Fruit fly (Drosophila melanogaster) whole organism, embryonic: ENCODE results near the gene Egfrap.

ENCODE experiments used
- B-H1 ChIP-seq: fragments of 200-800 bp; sonication (Bioruptor generic); IDR thresholded peaks from 3 replicates; pipeline ENCODE4 v1.3.6; 2022; ENCODE audit warnings: missing biosample characterization, missing genetic modification characterization
- BtbVII ChIP-seq: fragments of 200-800 bp; sonication (Bioruptor generic); optimal IDR thresholded peaks from 3 replicates; lab custom pipeline; 2017; ENCODE audit warnings: missing biosample characterization, mild to moderate bottlenecking, missing genetic modification characterization
- CG1024 ChIP-seq: fragments of 200-800 bp; sonication (Bioruptor generic); IDR thresholded peaks from 2 replicates; pipeline ENCODE4 v1.3.6; 2022; ENCODE audit warnings: missing biosample characterization, missing genetic modification characterization
- CG10654 ChIP-seq: fragments of 200-800 bp; sonication (Bioruptor generic); optimal IDR thresholded peaks from 2 replicates; lab custom pipeline; 2016; ENCODE audit warnings: missing biosample characterization, missing genetic modification characterization
- CG10979 ChIP-seq: fragments of 200-800 bp; sonication (Bioruptor generic); optimal IDR thresholded peaks from 2 replicates; lab custom pipeline; 2018; ENCODE audit warnings: missing biosample characterization, mild to moderate bottlenecking, missing genetic modification characterization, moderate library complexity
- CG12659 ChIP-seq: fragments of 200-800 bp; sonication (Bioruptor generic); optimal IDR thresholded peaks from 3 replicates; lab custom pipeline; 2017; ENCODE audit warnings: mild to moderate bottlenecking, missing biosample characterization, missing genetic modification reagents, missing genetic modification characterization
- CG12769 ChIP-seq: fragments of 200-800 bp; sonication (Bioruptor generic); optimal IDR thresholded peaks from 2 replicates; lab custom pipeline; 2019; ENCODE audit warnings: missing biosample characterization, mild to moderate bottlenecking, missing genetic modification characterization, moderate library complexity
- CG14014 ChIP-seq: fragments of 200-800 bp; sonication (Bioruptor generic); IDR thresholded peaks from 2 replicates; pipeline ENCODE4 v1.3.6; 2022; ENCODE audit warnings: missing biosample characterization, missing genetic modification characterization
- CG15269 ChIP-seq: fragments of 200-800 bp; sonication (Bioruptor generic); optimal IDR thresholded peaks from 2 replicates; lab custom pipeline; 2018; ENCODE audit warnings: missing biosample characterization, mild to moderate bottlenecking, missing genetic modification characterization, moderate library complexity
- CG1602 ChIP-seq: fragments of 200-800 bp; sonication (Bioruptor generic); optimal IDR thresholded peaks from 3 replicates; lab custom pipeline; 2016; ENCODE audit warnings: missing biosample characterization, missing genetic modification characterization
- CG1647 ChIP-seq: fragments of 200-800 bp; sonication (Bioruptor generic); optimal IDR thresholded peaks from 3 replicates; lab custom pipeline; 2016; ENCODE audit warnings: missing biosample characterization, missing genetic modification characterization
- CG16863 ChIP-seq: fragments of 200-800 bp; sonication (Bioruptor generic); optimal IDR thresholded peaks from 3 replicates; lab custom pipeline; 2016; ENCODE audit warnings: missing biosample characterization, missing genetic modification characterization
- CG18262 ChIP-seq: fragments of 200-800 bp; optimal IDR thresholded peaks from 3 replicates; lab custom pipeline; 2019; ENCODE audit warnings: missing biosample characterization, mild to moderate bottlenecking, missing genetic modification characterization, moderate library complexity
- CG18619 ChIP-seq: fragments of 200-800 bp; sonication (Bioruptor generic); optimal IDR thresholded peaks from 3 replicates; lab custom pipeline; 2017; ENCODE audit warnings: missing biosample characterization, mild to moderate bottlenecking, missing genetic modification characterization
- CG34376 ChIP-seq: fragments of 200-800 bp; sonication (Bioruptor generic); optimal IDR thresholded peaks from 2 replicates; lab custom pipeline; 2018; ENCODE audit warnings: missing biosample characterization, mild to moderate bottlenecking, missing genetic modification characterization
- CG43689 ChIP-seq: fragments of 200-800 bp; sonication (Bioruptor generic); IDR thresholded peaks from 2 replicates; pipeline ENCODE4 v1.3.6; 2022; ENCODE audit warnings: missing biosample characterization, missing genetic modification characterization
- CG4617 ChIP-seq: fragments of 200-800 bp; sonication (Bioruptor generic); optimal IDR thresholded peaks from 3 replicates; lab custom pipeline; 2016; ENCODE audit warnings: missing biosample characterization, missing genetic modification characterization, borderline replicate concordance
- CG6683 ChIP-seq: fragments of 200-800 bp; sonication (Bioruptor generic); optimal IDR thresholded peaks from 2 replicates; lab custom pipeline; 2017; ENCODE audit warnings: missing biosample characterization, mild to moderate bottlenecking, missing genetic modification characterization, missing genetic modification reagents
- CG6765 ChIP-seq: fragments of 200-800 bp; sonication (Bioruptor generic); optimal IDR thresholded peaks from 3 replicates; lab custom pipeline; 2017; ENCODE audit warnings: missing biosample characterization, mild to moderate bottlenecking, missing genetic modification characterization
- CG7271 ChIP-seq: fragments of 200-800 bp; sonication (Bioruptor generic); optimal IDR thresholded peaks from 2 replicates; lab custom pipeline; 2018; ENCODE audit warnings: missing biosample characterization, mild to moderate bottlenecking, missing genetic modification characterization, moderate library complexity
- CG8089 ChIP-seq: fragments of 200-800 bp; sonication (Bioruptor generic); optimal IDR thresholded peaks from 3 replicates; lab custom pipeline; 2016; ENCODE audit warnings: missing biosample characterization, missing genetic modification characterization
- CTCF ChIP-seq: fragments of 200-800 bp; sonication (Bioruptor generic); optimal IDR thresholded peaks from 2 replicates; lab custom pipeline; 2017; ENCODE audit warnings: missing biosample characterization, mild to moderate bottlenecking, missing genetic modification characterization, moderate library complexity
- Camta ChIP-seq: fragments of 200-800 bp; sonication (Bioruptor generic); optimal IDR thresholded peaks from 2 replicates; lab custom pipeline; 2016; ENCODE audit warnings: missing biosample characterization, missing genetic modification characterization
- Chrac-16 ChIP-seq: fragments of 200-800 bp; sonication (Bioruptor generic); optimal IDR thresholded peaks from 3 replicates; lab custom pipeline; 2016; ENCODE audit warnings: missing biosample characterization, missing genetic modification characterization
- CrebB ChIP-seq: fragments of 200-800 bp; sonication (Bioruptor generic); optimal IDR thresholded peaks from 3 replicates; lab custom pipeline; 2018; ENCODE audit warnings: missing biosample characterization, mild to moderate bottlenecking, missing genetic modification characterization
- Dll ChIP-seq: fragments of 200-800 bp; sonication (Bioruptor generic); IDR thresholded peaks from 4 replicates; pipeline ENCODE4 v1.3.6; 2022; ENCODE audit warnings: missing biosample characterization, missing genetic modification characterization; ENCODE audit not compliant: partially characterized antibody
- Drgx ChIP-seq: fragments of 200-800 bp; sonication (Bioruptor generic); IDR thresholded peaks from 2 replicates; pipeline ENCODE4 v1.3.6; 2022; ENCODE audit warnings: missing biosample characterization, missing genetic modification characterization
- E2f2 ChIP-seq: fragments of 200-800 bp; sonication (Bioruptor generic); IDR thresholded peaks from 2 replicates; pipeline ENCODE4 v1.3.6; 2022; ENCODE audit warnings: missing biosample characterization, missing genetic modification characterization
- Fer1 ChIP-seq: fragments of 200-800 bp; sonication (Bioruptor generic); optimal IDR thresholded peaks from 2 replicates; lab custom pipeline; 2017; ENCODE audit warnings: missing biosample characterization, mild to moderate bottlenecking, missing genetic modification characterization
- HLH3B ChIP-seq: fragments of 200-800 bp; sonication (Bioruptor generic); IDR thresholded peaks from 2 replicates; pipeline ENCODE4 v1.3.6; 2022; ENCODE audit warnings: missing biosample characterization, missing genetic modification characterization
- HLH54F ChIP-seq: fragments of 200-800 bp; sonication (Bioruptor generic); optimal IDR thresholded peaks from 3 replicates; lab custom pipeline; 2016; ENCODE audit warnings: missing biosample characterization, missing genetic modification characterization
- Hmr ChIP-seq: fragments of 200-800 bp; sonication (Bioruptor generic); optimal IDR thresholded peaks from 3 replicates; lab custom pipeline; 2017; ENCODE audit warnings: mild to moderate bottlenecking, missing biosample characterization, missing genetic modification reagents, missing genetic modification characterization
- Jarid2 ChIP-seq: fragments of 200-800 bp; sonication (Bioruptor generic); optimal IDR thresholded peaks from 3 replicates; lab custom pipeline; 2017; ENCODE audit warnings: mild to moderate bottlenecking, missing biosample characterization, missing genetic modification reagents, missing genetic modification characterization
- Mad ChIP-seq: fragments of 200-800 bp; sonication (Bioruptor generic); optimal IDR thresholded peaks from 2 replicates; lab custom pipeline; 2016; ENCODE audit warnings: missing biosample characterization, missing genetic modification characterization
- NfI ChIP-seq: fragments of 200-800 bp; sonication (Bioruptor generic); optimal IDR thresholded peaks from 3 replicates; lab custom pipeline; 2018; ENCODE audit warnings: missing biosample characterization, mild to moderate bottlenecking, missing genetic modification characterization, moderate library complexity
- Sin3A ChIP-seq: fragments of >200 bp; optimal IDR thresholded peaks from 2 replicates; lab custom pipeline; 2018
- TFAM ChIP-seq: fragments of 200-800 bp; sonication (Bioruptor generic); optimal IDR thresholded peaks from 2 replicates; lab custom pipeline; 2017; ENCODE audit warnings: missing biosample characterization, missing genetic modification characterization, inconsistent platforms
- az2 ChIP-seq: fragments of 200-800 bp; sonication (Bioruptor generic); optimal IDR thresholded peaks from 3 replicates; lab custom pipeline; 2016; ENCODE audit warnings: missing biosample characterization, missing genetic modification characterization
- bab2 ChIP-seq: fragments of 200-800 bp; sonication (Bioruptor generic); optimal IDR thresholded peaks from 2 replicates; lab custom pipeline; 2016; ENCODE audit warnings: missing biosample characterization, missing genetic modification characterization
- bbx ChIP-seq: fragments of 200-800 bp; sonication (Bioruptor generic); IDR thresholded peaks from 2 replicates; pipeline ENCODE4 v1.3.6; 2022; ENCODE audit warnings: missing biosample characterization, missing genetic modification characterization; ENCODE audit not compliant: partially characterized antibody
- ems ChIP-seq: fragments of 200-800 bp; sonication (Bioruptor generic); optimal IDR thresholded peaks from 3 replicates; lab custom pipeline; 2016; ENCODE audit warnings: missing biosample characterization, missing genetic modification characterization
- ken ChIP-seq: fragments of 200-800 bp; sonication (Bioruptor generic); IDR thresholded peaks from 3 replicates; pipeline ENCODE4 v1.3.6; 2022; ENCODE audit warnings: missing biosample characterization, missing genetic modification characterization
- nom ChIP-seq: fragments of 200-800 bp; sonication (Bioruptor generic); optimal IDR thresholded peaks from 2 replicates; lab custom pipeline; 2017; ENCODE audit warnings: missing biosample characterization, missing genetic modification characterization, mild to moderate bottlenecking, moderate library complexity, missing genetic modification reagents
- odd ChIP-seq: fragments of 200-800 bp; sonication (Bioruptor generic); optimal IDR thresholded peaks from 2 replicates; lab custom pipeline; 2017; ENCODE audit warnings: missing biosample characterization, mild to moderate bottlenecking, missing genetic modification characterization
- pb ChIP-seq: fragments of 200-800 bp; sonication (Bioruptor generic); optimal IDR thresholded peaks from 3 replicates; lab custom pipeline; 2016; ENCODE audit warnings: missing biosample characterization, missing genetic modification characterization
- tap ChIP-seq: fragments of 200-800 bp; optimal IDR thresholded peaks from 3 replicates; lab custom pipeline; 2019; ENCODE audit warnings: missing biosample characterization, mild to moderate bottlenecking, missing genetic modification characterization, moderate library complexity
- toy ChIP-seq: fragments of 200-800 bp; sonication (Bioruptor generic); IDR thresholded peaks from 2 replicates; pipeline ENCODE4 v1.3.6; 2022; ENCODE audit warnings: missing biosample characterization, missing genetic modification characterization
- ttk ChIP-seq: fragments of 200-800 bp; sonication (Bioruptor generic); IDR thresholded peaks from 2 replicates; pipeline ENCODE4 v2.1.2; 2022; ENCODE audit warnings: missing biosample characterization, missing genetic modification characterization
- wdn ChIP-seq: fragments of 200-800 bp; sonication (Bioruptor generic); IDR thresholded peaks from 2 replicates; pipeline ENCODE4 v1.3.6; 2022; ENCODE audit warnings: missing biosample characterization, missing genetic modification characterization
- zen ChIP-seq: fragments of 200-800 bp; sonication (Bioruptor generic); optimal IDR thresholded peaks from 3 replicates; lab custom pipeline; 2018; ENCODE audit warnings: missing biosample characterization, mild to moderate bottlenecking, missing genetic modification characterization, moderate library complexity

Egfrap gene

dm6 chr3L:5976121-5976906, 25.9 kb upstream of the Egfrap start (continued):
- TF ChIP-seq wdn (GFP tag; lab: Robert Waterston, UW) (peak; percentile 80), CG6765 (GFP tag; lab: Kevin White, UChicago) (no peak), zen (peak; percentile 93), TFAM (GFP tag; lab: Kevin White, UChicago) (peak; percentile 83), CG16863 (peak; percentile 95), CG12659 (peak; percentile 84), HLH54F (GFP tag; lab: Kevin White, UChicago) (peak; percentile 65), Sin3A (no peak), HLH3B (GFP tag; lab: Robert Waterston, UW) (peak; percentile 98), CG10979 (tag; lab: Kevin White, UChicago) (peak; percentile 98), CG18619 (GFP tag; lab: Kevin White, UChicago) (peak; percentile 84), CG8089 (peak; percentile 92), Camta (GFP tag; lab: Kevin White, UChicago) (peak; percentile 95), bbx (0 out of 2 replicates have a peak, but pooled peaks have one; percentile 54), az2 (GFP tag; lab: Kevin White, UChicago) (peak; percentile 96), Dll (GFP tag; lab: Robert Waterston, UW) (peak; percentile 42; the same call in 2 of the 4 replicates), BtbVII (GFP tag; lab: Kevin White, UChicago) (peak; percentile 83), ems (peak; percentile 94), CrebB (tag; lab: Kevin White, UChicago) (peak; percentile 68), B-H1 (peak; percentile 95), bab2 (GFP tag; lab: Kevin White, UChicago) (peak; percentile 96), CG12769 (tag; lab: Kevin White, UChicago) (peak; percentile 41), ken (peak; percentile 97), tap (peak; percentile 90), CG1647 (GFP tag; lab: Kevin White, UChicago) (peak; percentile 93), Jarid2 (GFP tag; lab: Kevin White, UChicago) (peak; percentile 48), CG43689 (GFP tag; lab: Robert Waterston, UW) (peak; percentile 78), CG18262 (tag; lab: Kevin White, UChicago) (peak; percentile 99), CG7271 (peak; percentile 80), CG15269 (tag; lab: Kevin White, UChicago) (peak; percentile 90), odd (GFP tag; lab: Kevin White, UChicago) (peak; percentile 77), Mad (GFP tag; lab: Kevin White, UChicago) (peak; percentile 82), CG6683 (GFP tag; lab: Kevin White, UChicago) (peak; percentile 76), CG1602 (GFP tag; lab: Kevin White, UChicago) (peak; percentile 96), pb (GFP tag; lab: Kevin White, UChicago) (peak; percentile 79), E2f2 (GFP tag; lab: Robert Waterston, UW) (peak; percentile 77), Drgx (GFP tag; lab: Robert Waterston, UW) (peak; percentile 34; the same call in 1 of the 2 replicates), NfI (peak; percentile 77), CG14014 (GFP tag; lab: Robert Waterston, UW) (peak; percentile 85), Hmr (peak; percentile 87), CG10654 (peak; percentile 95), CG34376 (no peak), CG1024 (GFP tag; lab: Robert Waterston, UW) (peak; percentile 94), nom (GFP tag; lab: Kevin White, UChicago) (no peak), CTCF (GFP tag; lab: Kevin White, UChicago) (peak; percentile 26), Chrac-16 (peak; percentile 94), ttk (GFP tag; lab: Robert Waterston, UW) (peak; percentile 98), Fer1 (peak; percentile 78), CG4617 (GFP tag; lab: Kevin White, UChicago) (peak; percentile 85), toy (GFP tag; lab: Robert Waterston, UW) (peak; percentile 78)
